Fruit fly (Drosophila melanogaster): ENCODE measurements around the gene Octalpha2R.
A peak's percentile ranks its signal among the peaks of the same experiment; 100 is the strongest.

The Octalpha2R gene

dm6 chr3R:18804278-18804903 is 44.6 kb downstream of the Octalpha2R start (continued):
- TF ChIP-seq sr (GFP tag; IDR thresholded peaks at IDR 0.05) (no peak), ara (GFP tag; IDR thresholded peaks at IDR 0.05) (no peak), CG4360 (GFP tag; IDR thresholded peaks at IDR 0.05) (no peak), CG1602 (GFP tag; optimal IDR thresholded peaks at IDR 0.05) (no peak), lov (optimal IDR thresholded peaks at IDR 0.05) (no peak), lov (GFP tag; IDR thresholded peaks at IDR 0.05) (no peak), CG4854 (GFP tag; optimal IDR thresholded peaks at IDR 0.05) (no peak), GATAe (GFP tag; conservative IDR thresholded peaks at IDR 0.05) (no peak), CG8924 (tag; optimal IDR thresholded peaks at IDR 0.05) (no peak), pan (optimal IDR thresholded peaks at IDR 0.05) (no peak), pan (GFP tag; optimal IDR thresholded peaks at IDR 0.05 in 1 of 2, IDR thresholded peaks at IDR 0.05 in 1 of 2) (peak in 1 of 2 experiments; percentile 51), CG7839 (tag; optimal IDR thresholded peaks at IDR 0.05) (no peak), crc (GFP tag; optimal IDR thresholded peaks at IDR 0.05) (no peak), nerfin-1 (tag; optimal IDR thresholded peaks at IDR 0.05) (no peak), ab (GFP tag; optimal IDR thresholded peaks at IDR 0.05) (no peak), CG15011 (GFP tag; optimal IDR thresholded peaks at IDR 0.05) (no peak), CG7745 (tag; optimal IDR thresholded peaks at IDR 0.05) (no peak), CG7271 (tag; optimal IDR thresholded peaks at IDR 0.05) (no peak), lmd (GFP tag; IDR thresholded peaks at IDR 0.05) (peak; percentile 53), HLH3B (GFP tag; IDR thresholded peaks at IDR 0.05) (no peak), dati (GFP tag; IDR thresholded peaks at IDR 0.05) (no peak), CG14965 (GFP tag; optimal IDR thresholded peaks at IDR 0.05; ENCODE audit: borderline replicate concordance) (no peak), lilli (GFP tag; optimal IDR thresholded peaks at IDR 0.05) (no peak), ftz-f1 (GFP tag; optimal IDR thresholded peaks at IDR 0.05) (no peak), fd96Cb (tag; optimal IDR thresholded peaks at IDR 0.05) (peak; percentile 66), D (optimal IDR thresholded peaks at IDR 0.05) (no peak), D (GFP tag; optimal IDR thresholded peaks at IDR 0.05) (peak; percentile 48), CG18619 (GFP tag; optimal IDR thresholded peaks at IDR 0.05) (no peak), CG2199 (GFP tag; IDR thresholded peaks at IDR 0.05) (no peak), nmo (GFP tag; optimal IDR thresholded peaks at IDR 0.05) (peak; percentile 43), otp (GFP tag; IDR thresholded peaks at IDR 0.05) (no peak), exex (tag; optimal IDR thresholded peaks at IDR 0.05) (no peak), CG10431 (GFP tag; optimal IDR thresholded peaks at IDR 0.05) (no peak), CG2116 (GFP tag; optimal IDR thresholded peaks at IDR 0.05) (no peak), CG9727 (GFP tag; optimal IDR thresholded peaks at IDR 0.05) (no peak), CG30403 (GFP tag; optimal IDR thresholded peaks at IDR 0.05) (no peak), CG13424 (tag; optimal IDR thresholded peaks at IDR 0.05) (peak; percentile 47), gsb (GFP tag; IDR thresholded peaks at IDR 0.05) (no peak), CG11247 (GFP tag; IDR thresholded peaks at IDR 0.05) (no peak), phol (tag; optimal IDR thresholded peaks at IDR 0.05) (no peak), ci (GFP tag; IDR thresholded peaks at IDR 0.05) (peak; percentile 38; the same call in 1 of the 3 replicates), dmrt11E (tag; optimal IDR thresholded peaks at IDR 0.05) (no peak), trem (tag; optimal IDR thresholded peaks at IDR 0.05) (no peak), Usf (GFP tag; optimal IDR thresholded peaks at IDR 0.05) (no peak), BtbVII (GFP tag; optimal IDR thresholded peaks at IDR 0.05) (no peak), org-1 (GFP tag; optimal IDR thresholded peaks at IDR 0.05) (no peak), Deaf1 (tag; optimal IDR thresholded peaks at IDR 0.05) (no peak), CG11456 (GFP tag; IDR thresholded peaks at IDR 0.05) (no peak), zen2 (GFP tag; IDR thresholded peaks at IDR 0.05; ENCODE audit: partially characterized antibody) (no peak), CG1529 (GFP tag; optimal IDR thresholded peaks at IDR 0.05) (no peak), Gug (GFP tag; IDR thresholded peaks at IDR 0.05) (no peak), CG15601 (tag; optimal IDR thresholded peaks at IDR 0.05) (no peak)

All from whole organism, embryonic.